Fruit fly (Drosophila melanogaster) whole organism, embryonic: Measurements from ENCODE around the gene ph-p.

Experiments
- Atf-2 ChIP-seq: fragments of 200-800 bp; sonication (Bioruptor generic); optimal IDR thresholded peaks from 2 replicates; lab custom pipeline; 2016; ENCODE audit warnings: missing biosample characterization, missing genetic modification characterization
- Bgb ChIP-seq: fragments of 200-800 bp; sonication (Bioruptor generic); IDR thresholded peaks from 2 replicates; pipeline ENCODE4 v1.3.6; 2022; ENCODE audit warnings: missing biosample characterization, missing genetic modification characterization; ENCODE audit not compliant: partially characterized antibody
- CG12769 ChIP-seq: fragments of 200-800 bp; sonication (Bioruptor generic); optimal IDR thresholded peaks from 2 replicates; lab custom pipeline; 2019; ENCODE audit warnings: missing biosample characterization, mild to moderate bottlenecking, missing genetic modification characterization, moderate library complexity
- CG1832 ChIP-seq: fragments of 200-800 bp; sonication (Bioruptor generic); optimal IDR thresholded peaks from 2 replicates; lab custom pipeline; 2017; ENCODE audit warnings: missing biosample characterization, mild to moderate bottlenecking, missing genetic modification characterization, inconsistent platforms
- CG32767 ChIP-seq: fragments of 200-800 bp; sonication (Bioruptor generic); IDR thresholded peaks from 2 replicates; pipeline ENCODE4 v1.3.6; 2022; ENCODE audit warnings: missing biosample characterization, missing genetic modification characterization
- CG34224 ChIP-seq: fragments of 200-800 bp; sonication (Bioruptor generic); IDR thresholded peaks from 3 replicates; pipeline ENCODE4 v1.3.6; 2022; ENCODE audit warnings: missing biosample characterization, missing genetic modification characterization; ENCODE audit not compliant: partially characterized antibody
- CG3726 ChIP-seq: fragments of 200-800 bp; sonication (Bioruptor generic); IDR thresholded peaks from 3 replicates; pipeline ENCODE4, ENCODE4 v1.3.6; 2022; ENCODE audit warnings: missing biosample characterization, missing genetic modification characterization
- CG7357 ChIP-seq: fragments of 200-800 bp; sonication (Bioruptor generic); IDR thresholded peaks from 3 replicates; pipeline ENCODE4 v1.3.6; 2022; ENCODE audit warnings: missing biosample characterization, missing genetic modification characterization
- CG7556 ChIP-seq: fragments of 200-800 bp; sonication (Bioruptor generic); optimal IDR thresholded peaks from 2 replicates; lab custom pipeline; 2017; ENCODE audit warnings: missing biosample characterization, mild to moderate bottlenecking, missing genetic modification characterization
- CG8290 ChIP-seq, 3 experiments: fragments of 200-800 bp; sonication (Bioruptor generic); optimal IDR thresholded peaks; 2 replicates each; lab custom pipeline; 2016 to 2019; ENCODE audit warnings: missing biosample characterization in 3 of 3, missing genetic modification characterization in 3 of 3, mild to moderate bottlenecking in 2 of 3, moderate library complexity in 1 of 3
- CG8388 ChIP-seq: fragments of 200-800 bp; sonication (Bioruptor generic); optimal IDR thresholded peaks from 2 replicates; lab custom pipeline; 2019; ENCODE audit warnings: missing biosample characterization, mild to moderate bottlenecking, missing genetic modification characterization, moderate library complexity
- CG8478 ChIP-seq: fragments of >200 bp; optimal IDR thresholded peaks from 2 replicates; lab custom pipeline; 2018
- CoRest ChIP-seq: fragments of 200-800 bp; sonication (Bioruptor generic); optimal IDR thresholded peaks from 3 replicates; lab custom pipeline; 2018; ENCODE audit warnings: missing biosample characterization, mild to moderate bottlenecking, missing genetic modification characterization, moderate library complexity
- D ChIP-seq, 2 experiments: fragments of 200-800 bp in 1 of 2; fragments of >200 bp in 1 of 2; sonication (Bioruptor generic) in 1 of 2; optimal IDR thresholded peaks; 2 replicates in 1 of 2; 3 replicates in 1 of 2; lab custom pipeline; 2017; ENCODE audit warnings: mild to moderate bottlenecking in 1 of 2, missing biosample characterization in 1 of 2, missing genetic modification characterization in 1 of 2, missing genetic modification reagents in 1 of 2
- Dbx ChIP-seq: fragments of 200-800 bp; sonication (Bioruptor generic); IDR thresholded peaks from 3 replicates; pipeline ENCODE4 v1.3.6; 2022; ENCODE audit warnings: missing biosample characterization, missing genetic modification characterization
- Deaf1 ChIP-seq: fragments of 200-800 bp; optimal IDR thresholded peaks from 3 replicates; lab custom pipeline; 2019; ENCODE audit warnings: missing biosample characterization, mild to moderate bottlenecking, missing genetic modification characterization, moderate library complexity
- HmgZ ChIP-seq: fragments of 200-800 bp; sonication (Bioruptor generic); optimal IDR thresholded peaks from 2 replicates; lab custom pipeline; 2018; ENCODE audit warnings: missing biosample characterization, mild to moderate bottlenecking, missing genetic modification characterization
- Jarid2 ChIP-seq: fragments of 200-800 bp; sonication (Bioruptor generic); optimal IDR thresholded peaks from 3 replicates; lab custom pipeline; 2017; ENCODE audit warnings: mild to moderate bottlenecking, missing biosample characterization, missing genetic modification reagents, missing genetic modification characterization
- Mad ChIP-seq: fragments of 200-800 bp; sonication (Bioruptor generic); optimal IDR thresholded peaks from 2 replicates; lab custom pipeline; 2016; ENCODE audit warnings: missing biosample characterization, missing genetic modification characterization
- Nf-YA ChIP-seq: fragments of 200-800 bp; sonication (Bioruptor generic); IDR thresholded peaks from 2 replicates; pipeline ENCODE4 v1.3.6; 2022; ENCODE audit warnings: missing biosample characterization, missing genetic modification characterization
- Nf-YB ChIP-seq: fragments of 200-800 bp; sonication (Bioruptor generic); optimal IDR thresholded peaks from 3 replicates; lab custom pipeline; 2019; ENCODE audit warnings: missing biosample characterization, mild to moderate bottlenecking, missing genetic modification characterization, moderate library complexity
- abd-A ChIP-seq: fragments of 200-800 bp; sonication (Bioruptor generic); optimal IDR thresholded peaks from 3 replicates; lab custom pipeline; 2019; ENCODE audit warnings: missing biosample characterization, mild to moderate bottlenecking, missing genetic modification characterization, moderate library complexity
- ash1 ChIP-seq: fragments of 200-800 bp; sonication (Bioruptor generic); optimal IDR thresholded peaks from 2 replicates; lab custom pipeline; 2018; ENCODE audit warnings: missing biosample characterization, mild to moderate bottlenecking, missing genetic modification characterization
- bbx ChIP-seq: fragments of 200-800 bp; sonication (Bioruptor generic); IDR thresholded peaks from 2 replicates; pipeline ENCODE4 v1.3.6; 2022; ENCODE audit warnings: missing biosample characterization, missing genetic modification characterization; ENCODE audit not compliant: partially characterized antibody
- cg ChIP-seq: fragments of 200-800 bp; sonication (Bioruptor generic); optimal IDR thresholded peaks from 3 replicates; lab custom pipeline; 2019; ENCODE audit warnings: missing biosample characterization, mild to moderate bottlenecking, missing genetic modification characterization, moderate library complexity
- chinmo ChIP-seq: fragments of 200-800 bp; sonication (Bioruptor generic); IDR thresholded peaks from 4 replicates; pipeline ENCODE4 v1.3.6; 2022; ENCODE audit warnings: missing biosample characterization, missing genetic modification characterization; ENCODE audit not compliant: partially characterized antibody
- chm ChIP-seq: fragments of 200-800 bp; sonication (Bioruptor generic); IDR thresholded peaks from 2 replicates; pipeline ENCODE4 v1.3.6; 2022; ENCODE audit warnings: missing biosample characterization, missing genetic modification characterization
- ci ChIP-seq: fragments of 200-800 bp; sonication (Bioruptor generic); IDR thresholded peaks from 3 replicates; pipeline ENCODE4 v1.3.6; 2022; ENCODE audit warnings: missing biosample characterization, missing genetic modification characterization
- corto ChIP-seq: fragments of 200-800 bp; sonication (Bioruptor generic); optimal IDR thresholded peaks from 2 replicates; lab custom pipeline; 2016; ENCODE audit warnings: missing biosample characterization, mild to moderate bottlenecking, missing genetic modification characterization, moderate library complexity
- dmrt11E ChIP-seq: fragments of 200-800 bp; sonication (Bioruptor generic); optimal IDR thresholded peaks from 3 replicates; lab custom pipeline; 2018; ENCODE audit warnings: missing biosample characterization, mild to moderate bottlenecking, missing genetic modification characterization, moderate library complexity
- en ChIP-seq: fragments of 200-800 bp; sonication (Bioruptor generic); optimal IDR thresholded peaks from 2 replicates; lab custom pipeline; 2016; ENCODE audit warnings: missing biosample characterization, missing genetic modification characterization
- ftz-f1 ChIP-seq: fragments of 200-800 bp; sonication (Bioruptor generic); optimal IDR thresholded peaks from 2 replicates; lab custom pipeline; 2016; ENCODE audit warnings: missing biosample characterization, missing genetic modification characterization
- gfzf ChIP-seq: fragments of 200-800 bp; sonication (Bioruptor generic); optimal IDR thresholded peaks from 2 replicates; lab custom pipeline; 2016; ENCODE audit warnings: missing biosample characterization, mild to moderate bottlenecking, missing genetic modification characterization, moderate library complexity
- gsb-n ChIP-seq: fragments of 200-800 bp; sonication (Bioruptor generic); optimal IDR thresholded peaks from 3 replicates; lab custom pipeline; 2018; ENCODE audit warnings: missing biosample characterization, mild to moderate bottlenecking, missing genetic modification characterization
- kni ChIP-seq: fragments of 200-800 bp; sonication (Bioruptor generic); optimal IDR thresholded peaks from 3 replicates; lab custom pipeline; 2017; ENCODE audit warnings: mild to moderate bottlenecking, missing biosample characterization, missing genetic modification reagents, missing genetic modification characterization
- mirr ChIP-seq: fragments of 200-800 bp; sonication (Bioruptor generic); optimal IDR thresholded peaks from 3 replicates; lab custom pipeline; 2018; ENCODE audit warnings: missing biosample characterization, mild to moderate bottlenecking, missing genetic modification characterization
- oc ChIP-seq: fragments of 200-800 bp; sonication (Bioruptor generic); optimal IDR thresholded peaks from 2 replicates; lab custom pipeline; 2018; ENCODE audit warnings: missing biosample characterization, mild to moderate bottlenecking, missing genetic modification characterization, moderate library complexity
- pfk ChIP-seq: fragments of 200-800 bp; sonication (Bioruptor generic); optimal IDR thresholded peaks from 2 replicates; lab custom pipeline; 2018; ENCODE audit warnings: missing biosample characterization, mild to moderate bottlenecking, missing genetic modification characterization, moderate library complexity
- pros ChIP-seq: fragments of 200-800 bp; sonication (Bioruptor generic); optimal IDR thresholded peaks from 3 replicates; lab custom pipeline; 2019; ENCODE audit warnings: missing biosample characterization, mild to moderate bottlenecking, missing genetic modification characterization, moderate library complexity
- rib ChIP-seq: fragments of 200-800 bp; sonication (Bioruptor generic); IDR thresholded peaks from 2 replicates; pipeline ENCODE4 v1.3.6; 2022; ENCODE audit warnings: missing biosample characterization, missing genetic modification characterization
- row ChIP-seq: fragments of 200-800 bp; sonication (Bioruptor generic); IDR thresholded peaks from 3 replicates; pipeline ENCODE4 v1.3.6; 2022; ENCODE audit warnings: missing biosample characterization, missing genetic modification characterization
- sd ChIP-seq: fragments of 200-800 bp; sonication (Bioruptor generic); optimal IDR thresholded peaks from 3 replicates; lab custom pipeline; 2018; ENCODE audit warnings: missing biosample characterization, mild to moderate bottlenecking, missing genetic modification characterization, moderate library complexity
- seq ChIP-seq: fragments of 200-800 bp; sonication (Bioruptor generic); IDR thresholded peaks from 2 replicates; pipeline ENCODE4 v1.3.6; 2022; ENCODE audit warnings: missing biosample characterization, missing genetic modification characterization
- vvl ChIP-seq: fragments of 200-800 bp; sonication (Bioruptor generic); IDR thresholded peaks from 2 replicates; pipeline ENCODE4 v1.3.6; 2022; ENCODE audit warnings: missing biosample characterization, missing genetic modification characterization

Gene ph-p

dm6 chrX:2134226-2134880 lies 3.8 kb downstream of the ph-p start (continued):
- no peak for TF ChIP-seq bbx (GFP tag; lab: Robert Waterston, UW)

dm6 chrX:2125527-2126088 lies 12.6 kb downstream of the ph-p start:
- TF ChIP-seq HmgZ (tag; lab: Kevin White, UChicago) = peak; percentile 60
- TF ChIP-seq vvl = 0 out of 2 replicates have a peak, but pooled peaks have one; percentile 36
- TF ChIP-seq ash1 (GFP tag; lab: Kevin White, UChicago) = peak; percentile 95
- 0 out of 3 replicates have a peak, but pooled peaks have one; percentile 19 for TF ChIP-seq CG34224 (GFP tag; lab: Robert Waterston, UW)
- 0 out of 2 replicates have a peak, but pooled peaks have one; percentile 28 for TF ChIP-seq bbx (GFP tag; lab: Robert Waterston, UW)
- TF ChIP-seq CG7556 (GFP tag; lab: Kevin White, UChicago) = no peak
- peak; percentile 50 for TF ChIP-seq Jarid2 (GFP tag; lab: Kevin White, UChicago)
- TF ChIP-seq Nf-YB = peak; percentile 99
- no peak for TF ChIP-seq dmrt11E (tag; lab: Kevin White, UChicago)
- peak; percentile 37 for TF ChIP-seq gsb-n (tag; lab: Kevin White, UChicago)
- TF ChIP-seq corto (GFP tag; lab: Kevin White, UChicago) = no peak
- TF ChIP-seq gfzf = no peak
- peak; percentile 85 for TF ChIP-seq abd-A (tag; lab: Kevin White, UChicago)
- TF ChIP-seq Nf-YA = peak; percentile 90
- no peak for TF ChIP-seq Mad (GFP tag; lab: Kevin White, UChicago)
- peak; percentile 55 for TF ChIP-seq pfk (GFP tag; lab: Kevin White, UChicago)
- peak; percentile 40 for TF ChIP-seq ftz-f1 (GFP tag; lab: Kevin White, UChicago)
- TF ChIP-seq chm (GFP tag; lab: Robert Waterston, UW) = 0 out of 2 replicates have a peak, but pooled peaks have one; percentile 39
- peak; percentile 49 for TF ChIP-seq pros (GFP tag; lab: Kevin White, UChicago)
- TF ChIP-seq CG32767 (GFP tag; lab: Robert Waterston, UW) = peak; percentile 72
- no peak for TF ChIP-seq CG3726 (GFP tag; lab: Robert Waterston, UW)
- TF ChIP-seq Atf-2 (GFP tag; lab: Kevin White, UChicago) = no peak
- TF ChIP-seq CG7357 (GFP tag; lab: Robert Waterston, UW) = no peak
- peak; percentile 73 for TF ChIP-seq Deaf1 (tag; lab: Kevin White, UChicago)
- TF ChIP-seq en = no peak
- peak; percentile 87 for TF ChIP-seq seq (GFP tag; lab: Robert Waterston, UW)
- TF ChIP-seq sd (tag; lab: Kevin White, UChicago) = peak; percentile 15
- TF ChIP-seq Bgb (GFP tag; lab: Robert Waterston, UW) = peak; percentile 7; the same call in 1 of the 2 replicates
- TF ChIP-seq mirr (GFP tag; lab: Kevin White, UChicago) = peak; percentile 7
- TF ChIP-seq CG8388 = peak; percentile 91
- TF ChIP-seq Dbx (GFP tag; lab: Robert Waterston, UW) = no peak
- 0 out of 2 replicates have a peak, but pooled peaks have one; percentile 24 for TF ChIP-seq rib (GFP tag; lab: Robert Waterston, UW)
- 0 out of 4 replicates have a peak, but pooled peaks have one; percentile 50 for TF ChIP-seq chinmo (GFP tag; lab: Robert Waterston, UW)
- TF ChIP-seq ci = peak; percentile 67; the same call in 1 of the 3 replicates
- peak; percentile 60 for TF ChIP-seq D (optimal IDR thresholded peaks at IDR 0.05; lab: Kevin White, UChicago)
- no peak for TF ChIP-seq D (GFP tag; optimal IDR thresholded peaks at IDR 0.05; lab: Kevin White, UChicago)
- peak; percentile 30 for TF ChIP-seq CG12769 (tag; lab: Kevin White, UChicago)
- peak; percentile 91 for TF ChIP-seq CG1832 (GFP tag; lab: Kevin White, UChicago)
- TF ChIP-seq CG8290 (GFP tag; optimal IDR thresholded peaks at IDR 0.05; lab: Kevin White, UChicago) = no peak
- peak in 1 of 2 experiments; percentile 9 for TF ChIP-seq CG8290 (tag; optimal IDR thresholded peaks at IDR 0.05; lab: Kevin White, UChicago)
- TF ChIP-seq cg (GFP tag; lab: Kevin White, UChicago) = peak; percentile 69
- TF ChIP-seq row (GFP tag; lab: Robert Waterston, UW) = peak; percentile 26; the same call in 1 of the 3 replicates
- peak; percentile 34 for TF ChIP-seq CG8478 (lab: Kevin White, UChicago)
- TF ChIP-seq oc = peak; percentile 38
- peak; percentile 35 for TF ChIP-seq kni (GFP tag; lab: Kevin White, UChicago)
- peak; percentile 41 for TF ChIP-seq CoRest
